Fruit fly (Drosophila melanogaster): ENCODE results near the gene CG11608.

DNA sequence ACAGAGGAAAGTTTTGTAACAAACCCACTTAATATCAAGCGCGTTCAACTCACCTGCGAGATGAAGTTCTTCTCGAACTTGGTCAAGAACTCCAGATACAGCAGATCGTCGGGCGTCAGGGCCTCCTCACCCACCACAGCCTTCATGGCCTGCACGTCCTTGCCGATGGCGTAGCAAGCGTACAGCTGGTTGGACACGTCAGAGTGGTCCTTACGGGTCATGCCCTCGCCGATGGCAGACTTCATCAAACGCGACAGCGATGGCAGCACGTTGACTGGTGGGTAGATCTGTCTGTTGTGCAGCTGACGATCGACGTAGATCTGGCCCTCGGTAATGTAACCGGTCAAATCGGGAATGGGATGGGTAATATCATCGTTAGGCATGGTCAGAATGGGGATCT, 13.4 kb upstream of the CG11608 start:
- TF ChIP-seq toe (GFP tag; optimal IDR thresholded peaks at IDR 0.05) (no peak), CG14711 (tag; optimal IDR thresholded peaks at IDR 0.05) (no peak), CG12768 (GFP tag; optimal IDR thresholded peaks at IDR 0.05) (no peak), kay (GFP tag; ENCODE audit: borderline replicate concordance) (no peak), CG33017 (tag; optimal IDR thresholded peaks at IDR 0.05) (no peak), bab1 (GFP tag; optimal IDR thresholded peaks at IDR 0.05) (no peak), cnc (optimal IDR thresholded peaks at IDR 0.05) (no peak), cic (GFP tag; optimal IDR thresholded peaks at IDR 0.05) (no peak)
